Worm (Caenorhabditis elegans): Measurements from ENCODE around the gene Y43C5B.3.

ce11 chrIV:10302203-10302602, 48.2 kb upstream of the Y43C5B.3 start, which contains the start of gene R09E10.5:
- TF ChIP-seq tab-1 (GFP tag; IDR thresholded peaks at IDR 0.05) (no peak), klf-2 (GFP tag; conservative IDR thresholded peaks at IDR 0.05) (no peak), flt-1 (GFP tag; IDR thresholded peaks at IDR 0.05) (no peak), T22C8.4 (GFP tag; IDR thresholded peaks at IDR 0.05) (no peak), cog-1 (tag; optimal IDR thresholded peaks at IDR 0.05) (no peak), ztf-23 (GFP tag; IDR thresholded peaks at IDR 0.05) (no peak), med-1 (GFP tag; optimal IDR thresholded peaks at IDR 0.05; ENCODE audit: insufficient read depth) (no peak)

Measured in whole organism, midembryonic.